Worm (Caenorhabditis elegans) whole organism, L2 larva: ENCODE data around the gene snpc-1.1.

ENCODE experiments used
- ZK546.5 ChIP-seq: sonication (generic microtip); optimal IDR thresholded peaks from 2 replicates; lab custom pipeline; 2017; ENCODE audit warnings: missing biosample characterization, missing genetic modification characterization
- aly-2 ChIP-seq: fragments of 150-350 bp; optimal IDR thresholded peaks from 2 replicates; lab custom pipeline; 2014; ENCODE audit warnings: missing biosample characterization, missing genetic modification characterization
- ama-1 ChIP-seq: fragments of 150-350 bp; optimal IDR thresholded peaks from 2 replicates; lab custom pipeline; 2018; ENCODE audit warnings: inconsistent platforms
- blmp-1 ChIP-seq: sonication (generic microtip); optimal IDR thresholded peaks from 2 replicates; lab custom pipeline; 2017; ENCODE audit warnings: missing genetic modification characterization, mild to moderate bottlenecking, missing compliant biosample characterization, antibody characterized with exemption, moderate library complexity; ENCODE audit not compliant: insufficient read depth
- ceh-16 ChIP-seq: fragments of 150-350 bp; optimal IDR thresholded peaks from 2 replicates; lab custom pipeline; 2014; ENCODE audit warnings: missing biosample characterization, missing genetic modification characterization
- ceh-82 ChIP-seq: fragments of 150-350 bp; optimal IDR thresholded peaks from 2 replicates; lab custom pipeline; 2014; ENCODE audit warnings: missing biosample characterization, missing genetic modification characterization
- elt-1 ChIP-seq: fragments of 150-350 bp; optimal IDR thresholded peaks from 2 replicates; lab custom pipeline; 2014; ENCODE audit warnings: missing biosample characterization, missing genetic modification characterization
- mbf-1 ChIP-seq: sonication (generic microtip); optimal IDR thresholded peaks from 2 replicates; lab custom pipeline; 2017; ENCODE audit warnings: missing biosample characterization, missing genetic modification characterization
- mdl-1 ChIP-seq, 2 experiments: fragments of 150-350 bp in 1 of 2; sonication (generic microtip) in 1 of 2; optimal IDR thresholded peaks; 2 replicates each; lab custom pipeline; 2017; ENCODE audit warnings: missing biosample characterization in 2 of 2, missing genetic modification characterization in 2 of 2
- nhr-11 ChIP-seq: fragments of 150-350 bp; optimal IDR thresholded peaks from 2 replicates; lab custom pipeline; 2014; ENCODE audit warnings: missing biosample characterization, missing genetic modification characterization
- nhr-237 ChIP-seq: fragments of 150-350 bp; optimal IDR thresholded peaks from 2 replicates; lab custom pipeline; 2014; ENCODE audit warnings: missing biosample characterization, missing genetic modification characterization
- nhr-6 ChIP-seq: fragments of 150-350 bp; optimal IDR thresholded peaks from 2 replicates; lab custom pipeline; 2014; ENCODE audit warnings: missing biosample characterization, missing genetic modification characterization
- snpc-4 ChIP-seq: fragments of 150-350 bp; optimal IDR thresholded peaks from 2 replicates; lab custom pipeline; 2014; ENCODE audit warnings: missing biosample characterization, missing genetic modification characterization
- zag-1 ChIP-seq: fragments of 150-350 bp; optimal IDR thresholded peaks from 2 replicates; lab custom pipeline; 2014; ENCODE audit warnings: missing biosample characterization, missing genetic modification characterization

ce11 chrII:7790324-7790898 lies 9.3 kb upstream of the snpc-1.1 start, which contains the start of gene srlf-1:
- TF ChIP-seq mdl-1 (tag; optimal IDR thresholded peaks at IDR 0.05; lab: Kevin White, UChicago) = no peak
- no peak for TF ChIP-seq nhr-237 (tag; lab: Kevin White, UChicago)
- no peak for TF ChIP-seq zag-1
- TF ChIP-seq ZK546.5 (tag; lab: Kevin White, UChicago) = no peak
- no peak for TF ChIP-seq ceh-82 (tag; lab: Kevin White, UChicago)
- TF ChIP-seq blmp-1 (tag; lab: Kevin White, UChicago) = peak; percentile 31
- no peak for TF ChIP-seq elt-1 (tag; lab: Kevin White, UChicago)
- no peak for TF ChIP-seq ceh-16 (tag; lab: Kevin White, UChicago)
- TF ChIP-seq snpc-4 (tag; lab: Kevin White, UChicago) = no peak
- no peak for TF ChIP-seq nhr-11 (tag; lab: Kevin White, UChicago)
- no peak for TF ChIP-seq nhr-6 (tag; lab: Kevin White, UChicago)
- peak; percentile 83 for TF ChIP-seq ama-1 (lab: Kevin White, UChicago)
- TF ChIP-seq aly-2 (tag; lab: Kevin White, UChicago) = no peak
- TF ChIP-seq mbf-1 (tag; lab: Kevin White, UChicago) = no peak
